Fruit fly (Drosophila melanogaster) ovary, adult (tissue): ENCODE results near the gene CG13113.

ENCODE experiments used
- CG17801 ChIP-seq: fragments of 200-800 bp; optimal IDR thresholded peaks from 2 replicates; lab custom pipeline; 2019; ENCODE audit warnings: missing biosample characterization, mild to moderate bottlenecking, missing genetic modification characterization, moderate library complexity; ENCODE audit not compliant: partially characterized antibody

The CG13113 gene

dm6 chr2L:9509653-9510052 lies 34.3 kb upstream of the CG13113 start:
- no peak for TF ChIP-seq CG17801 (GFP tag; lab: Kevin White, UChicago)

DNA sequence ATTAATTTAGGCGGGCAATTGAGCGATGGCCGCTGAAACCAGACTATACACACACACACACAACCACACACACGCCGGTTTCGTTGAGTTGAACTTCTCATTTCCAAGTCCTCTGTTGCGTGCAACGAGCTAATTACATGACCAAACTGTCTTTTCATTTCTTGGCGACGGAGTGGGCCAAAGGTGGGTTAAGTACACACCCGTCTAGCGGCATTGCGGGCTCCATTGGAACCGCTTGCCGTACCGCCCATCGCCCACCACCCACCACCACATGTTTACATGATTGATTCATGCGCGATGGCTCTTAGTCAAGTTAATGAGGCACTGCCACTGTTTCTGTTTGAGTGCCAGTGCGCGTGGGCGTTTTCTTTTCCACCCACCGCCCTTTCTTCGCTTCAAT lies 33.5 kb upstream of the CG13113 start:
- no peak for TF ChIP-seq CG17801 (GFP tag; lab: Kevin White, UChicago)

dm6 chr2L:9512401-9513198 lies 31.4 kb upstream of the CG13113 start:
- TF ChIP-seq CG17801 (GFP tag; lab: Kevin White, UChicago), result no peak

DNA sequence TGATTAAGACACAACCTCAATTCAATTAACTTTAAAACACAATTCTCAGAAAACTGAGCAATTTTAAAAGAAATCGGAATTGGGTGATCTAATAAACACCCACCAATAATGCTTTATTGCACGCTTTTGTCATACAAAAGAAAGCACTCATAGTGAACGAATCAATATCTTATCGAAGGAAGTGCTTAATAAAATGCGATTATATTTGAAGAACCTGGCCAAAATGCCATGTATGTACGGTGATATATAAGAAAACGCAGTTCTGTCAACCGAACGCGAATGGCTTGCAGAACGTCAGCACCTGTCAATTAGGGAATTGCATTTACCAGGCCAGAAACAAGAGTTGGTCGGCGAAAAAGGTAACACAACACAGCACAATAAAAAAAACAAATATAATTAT lies 30.2 kb upstream of the CG13113 start:
- TF ChIP-seq CG17801 (GFP tag; lab: Kevin White, UChicago), result no peak

DNA sequence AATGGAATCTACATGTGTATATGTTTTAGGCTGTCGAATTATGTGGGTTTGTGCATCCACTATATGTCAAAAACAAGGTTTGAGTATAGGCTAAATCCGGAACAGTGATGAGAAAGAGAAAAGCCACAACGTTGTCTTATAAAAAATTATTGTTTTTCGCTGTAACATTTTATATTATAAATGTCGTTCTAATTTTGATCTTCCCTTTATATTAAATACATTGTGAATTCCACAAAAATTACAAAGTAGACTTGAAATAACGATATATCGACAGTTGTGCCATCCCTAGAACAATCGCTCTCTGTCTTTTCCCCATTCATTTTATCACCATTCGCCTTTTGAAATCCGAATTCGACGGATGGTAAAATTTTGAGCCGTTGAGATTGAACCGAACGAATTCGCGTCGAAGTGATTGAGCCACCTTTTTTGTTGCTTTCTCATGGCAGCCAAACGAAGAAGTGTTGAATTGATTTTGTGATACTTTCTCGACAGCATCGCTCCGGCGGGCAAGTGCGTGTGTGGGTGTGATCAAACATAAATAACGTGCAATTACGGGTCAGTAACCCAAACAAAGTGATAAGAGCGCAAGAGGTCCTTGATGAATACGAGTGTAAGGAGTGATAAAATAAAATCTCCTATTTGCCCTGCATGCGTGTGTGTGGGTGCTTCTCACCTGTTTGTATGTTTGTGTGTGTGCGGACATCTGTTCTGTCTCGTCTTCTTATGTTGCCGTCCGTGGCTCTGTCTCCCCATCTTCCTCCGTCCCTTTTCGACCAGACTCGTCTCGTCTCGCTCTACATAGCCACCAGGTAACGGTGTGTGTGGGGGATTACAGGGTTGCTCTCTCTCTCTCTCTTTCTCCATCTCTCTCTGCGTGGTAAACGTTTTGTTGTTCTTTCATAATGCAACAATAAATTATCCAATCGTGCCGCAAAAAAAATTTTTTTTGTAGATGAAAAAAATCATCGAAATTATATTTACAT lies 22.8 kb upstream of the CG13113 start, which contains the start of gene Oatp30B:
TSS of gene Oatp30B (plus strand) at position 325 of the 983 bp plus-strand sequence.
- peak; percentile 99 for TF ChIP-seq CG17801 (GFP tag; lab: Kevin White, UChicago)

DNA sequence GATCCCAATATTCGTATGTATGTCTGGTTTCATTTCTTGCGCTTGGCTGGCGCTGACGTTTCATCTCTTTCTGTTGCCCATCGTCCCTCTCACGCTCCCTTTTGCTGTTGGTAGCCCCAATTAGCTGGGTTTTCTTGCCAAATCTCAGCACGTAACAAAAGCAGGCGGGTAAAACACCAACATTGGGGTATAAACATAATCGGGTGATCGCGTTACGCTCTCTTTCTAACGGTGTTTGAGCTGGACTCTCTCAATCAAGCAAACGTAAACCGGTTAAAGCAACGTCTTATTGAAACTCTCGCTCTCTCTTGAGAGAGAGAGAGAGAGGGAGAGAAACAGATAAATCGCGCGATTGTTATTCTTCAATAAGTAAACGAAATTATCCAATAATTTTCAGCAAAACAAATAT lies 21.2 kb upstream of the CG13113 start:
- TF ChIP-seq CG17801 (GFP tag; lab: Kevin White, UChicago), result no peak

DNA sequence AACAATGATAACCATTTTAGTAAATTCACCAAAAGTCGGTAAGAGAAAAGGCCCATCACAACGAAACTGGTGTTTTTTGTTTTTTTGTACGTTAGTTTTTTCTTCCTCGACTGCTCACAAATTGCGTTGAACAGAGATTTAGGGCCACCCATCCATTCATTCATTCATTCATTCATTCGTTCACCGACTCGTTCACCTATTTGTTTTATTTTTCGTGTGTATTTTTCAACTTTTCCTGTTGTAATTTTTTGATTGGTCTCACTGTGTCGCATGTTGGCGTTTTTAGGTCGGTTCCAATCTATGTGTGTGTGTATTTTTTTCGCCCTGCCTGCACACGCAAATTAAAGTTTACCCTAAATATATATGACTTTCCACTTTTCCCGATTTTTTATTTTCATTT lies 19.1 kb upstream of the CG13113 start:
- TF ChIP-seq CG17801 (GFP tag; lab: Kevin White, UChicago), result no peak

- peak; percentile 15 for TF ChIP-seq CG17801 (GFP tag; lab: Kevin White, UChicago)
Measured at dm6 chr2L:9525719-9526118, 18.3 kb upstream of the CG13113 start.

dm6 chr2L:9526518-9526917 lies 17.5 kb upstream of the CG13113 start:
- TF ChIP-seq CG17801 (GFP tag; lab: Kevin White, UChicago), result no peak

dm6 chr2L:9528215-9528614 lies 15.8 kb upstream of the CG13113 start, which contains the start of gene CG31883:
TSS of gene CG31883 (plus strand) at chr2L:9528515.
- TF ChIP-seq CG17801 (GFP tag; lab: Kevin White, UChicago), result no peak

dm6 chr2L:9529858-9530378 lies 14.1 kb upstream of the CG13113 start:
- no peak for TF ChIP-seq CG17801 (GFP tag; lab: Kevin White, UChicago)

DNA sequence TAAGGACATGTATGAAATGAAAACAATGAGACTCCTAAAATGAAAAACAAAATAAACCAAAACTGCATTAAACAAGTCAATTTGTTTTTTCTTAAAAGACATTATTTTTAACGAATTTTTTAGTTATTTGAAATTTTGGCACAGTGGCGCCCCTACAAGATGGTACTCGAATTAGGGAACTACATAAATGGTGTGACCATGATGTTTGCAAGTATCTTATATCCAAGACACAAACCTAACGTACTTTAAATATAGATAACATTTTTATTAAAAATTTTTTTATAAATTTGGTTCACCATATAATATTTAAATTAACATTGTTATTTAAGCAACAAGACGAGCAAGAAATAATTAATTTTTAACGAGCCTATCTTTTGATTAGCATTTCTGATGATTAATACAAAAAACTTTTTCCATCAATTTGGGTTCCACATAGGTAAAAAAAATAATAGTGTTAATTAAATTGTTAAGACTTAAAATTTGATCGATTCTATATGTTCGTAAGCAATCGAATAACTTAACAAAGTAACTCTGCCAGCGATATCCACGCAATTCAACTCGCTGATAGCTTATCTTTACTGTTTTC lies 3.9 kb upstream of the CG13113 start, which contains the start of gene CG17855:
TSS of gene CG17855 (plus strand) at position 536 of the 586 bp plus-strand sequence.
- peak; percentile 19 for TF ChIP-seq CG17801 (GFP tag; lab: Kevin White, UChicago)

DNA sequence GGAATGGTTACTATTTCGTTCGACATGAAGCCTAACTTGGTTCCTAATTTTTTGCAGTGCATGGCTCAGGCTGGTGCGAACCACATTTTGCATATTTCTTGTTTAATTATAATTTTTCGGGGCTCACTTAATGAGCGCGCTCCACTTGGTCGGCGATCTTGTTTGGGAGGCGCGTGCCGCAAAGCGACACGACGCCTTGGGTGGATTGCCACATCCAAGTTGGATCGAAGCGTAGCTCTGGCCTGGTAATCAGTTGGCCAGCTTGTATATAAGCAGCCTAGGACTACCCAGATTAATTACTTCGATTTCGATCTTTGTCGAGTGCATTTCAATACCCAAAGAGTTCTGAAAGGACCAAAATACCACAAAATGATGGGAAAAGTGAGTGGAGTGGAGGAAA lies 1.4 kb upstream of the CG13113 start, which contains the start of gene Cpr30B:
TSS of gene Cpr30B (plus strand) at position 301 of the 400 bp plus-strand sequence.
- TF ChIP-seq CG17801 (GFP tag; lab: Kevin White, UChicago), result no peak

- peak; percentile 7 for TF ChIP-seq CG17801 (GFP tag; lab: Kevin White, UChicago)
Measured at dm6 chr2L:9545511-9545910, 1.5 kb downstream of the CG13113 start, which contains the start of gene CG13114. TSS of gene CG13114 (plus strand) at chr2L:9545811.
